Fruit fly (Drosophila melanogaster) whole organism, embryonic: ENCODE data around the gene CG13720.

Source experiments
- Antp ChIP-seq: fragments of 200-800 bp; sonication (Bioruptor generic); optimal IDR thresholded peaks from 3 replicates; lab custom pipeline; 2016; ENCODE audit warnings: missing biosample characterization, missing genetic modification characterization
- Asciz ChIP-seq: fragments of 200-800 bp; sonication (Bioruptor generic); optimal IDR thresholded peaks from 2 replicates; lab custom pipeline; 2017; ENCODE audit warnings: missing biosample characterization, mild to moderate bottlenecking, missing genetic modification characterization, missing genetic modification reagents
- Atf-2 ChIP-seq: fragments of 200-800 bp; sonication (Bioruptor generic); optimal IDR thresholded peaks from 2 replicates; lab custom pipeline; 2016; ENCODE audit warnings: missing biosample characterization, missing genetic modification characterization
- Atf6 ChIP-seq: fragments of 200-800 bp; sonication (Bioruptor generic); IDR thresholded peaks from 2 replicates; pipeline ENCODE4 v1.3.6; 2022; ENCODE audit warnings: missing biosample characterization, missing genetic modification characterization
- Bteb2 ChIP-seq: fragments of 200-800 bp; sonication (Bioruptor generic); optimal IDR thresholded peaks from 2 replicates; lab custom pipeline; 2016; ENCODE audit warnings: missing biosample characterization, missing genetic modification characterization
- CG10147 ChIP-seq: fragments of 200-800 bp; sonication (Bioruptor generic); optimal IDR thresholded peaks from 2 replicates; lab custom pipeline; 2019; ENCODE audit warnings: missing biosample characterization, mild to moderate bottlenecking, missing genetic modification characterization, moderate library complexity
- CG10431 ChIP-seq: fragments of 200-800 bp; sonication (Bioruptor generic); optimal IDR thresholded peaks from 3 replicates; lab custom pipeline; 2018; ENCODE audit warnings: missing biosample characterization, mild to moderate bottlenecking, missing genetic modification characterization
- CG12219 ChIP-seq: fragments of 200-800 bp; sonication (Bioruptor generic); optimal IDR thresholded peaks from 3 replicates; lab custom pipeline; 2018; ENCODE audit warnings: missing biosample characterization, mild to moderate bottlenecking, missing genetic modification characterization
- CG12769 ChIP-seq: fragments of 200-800 bp; sonication (Bioruptor generic); optimal IDR thresholded peaks from 2 replicates; lab custom pipeline; 2019; ENCODE audit warnings: missing biosample characterization, mild to moderate bottlenecking, missing genetic modification characterization, moderate library complexity
- CG14014 ChIP-seq: fragments of 200-800 bp; sonication (Bioruptor generic); IDR thresholded peaks from 2 replicates; pipeline ENCODE4 v1.3.6; 2022; ENCODE audit warnings: missing biosample characterization, missing genetic modification characterization
- CG17361 ChIP-seq: fragments of 200-800 bp; sonication (Bioruptor generic); IDR thresholded peaks from 3 replicates; pipeline ENCODE4 v1.3.6; 2022; ENCODE audit warnings: missing biosample characterization, missing genetic modification characterization
- CG17385 ChIP-seq: fragments of 200-800 bp; sonication (Bioruptor generic); optimal IDR thresholded peaks from 3 replicates; lab custom pipeline; 2018; ENCODE audit warnings: missing biosample characterization, mild to moderate bottlenecking, missing genetic modification characterization
- CG17612 ChIP-seq: fragments of 200-800 bp; sonication (Bioruptor generic); IDR thresholded peaks from 2 replicates; pipeline ENCODE4 v1.3.6; 2022; ENCODE audit warnings: missing biosample characterization, missing genetic modification characterization
- CG18619 ChIP-seq: fragments of 200-800 bp; sonication (Bioruptor generic); optimal IDR thresholded peaks from 3 replicates; lab custom pipeline; 2017; ENCODE audit warnings: missing biosample characterization, mild to moderate bottlenecking, missing genetic modification characterization
- CG2678 ChIP-seq: fragments of 200-800 bp; sonication (Bioruptor generic); optimal IDR thresholded peaks from 3 replicates; lab custom pipeline; 2019; ENCODE audit warnings: missing biosample characterization, mild to moderate bottlenecking, missing genetic modification characterization, moderate library complexity
- CG3847 ChIP-seq: fragments of 200-800 bp; sonication (Bioruptor generic); IDR thresholded peaks from 2 replicates; pipeline ENCODE4 v1.3.6; 2022; ENCODE audit warnings: missing biosample characterization, missing genetic modification characterization
- CG6689 ChIP-seq: fragments of 200-800 bp; sonication (Bioruptor generic); IDR thresholded peaks from 2 replicates; pipeline ENCODE4 v1.3.6; 2022; ENCODE audit warnings: missing biosample characterization, missing genetic modification characterization
- CG8359 ChIP-seq: fragments of 200-800 bp; sonication (Bioruptor generic); optimal IDR thresholded peaks from 2 replicates; lab custom pipeline; 2017; ENCODE audit warnings: missing biosample characterization, mild to moderate bottlenecking, missing genetic modification characterization, borderline replicate concordance
- CG8388 ChIP-seq: fragments of 200-800 bp; sonication (Bioruptor generic); optimal IDR thresholded peaks from 2 replicates; lab custom pipeline; 2019; ENCODE audit warnings: missing biosample characterization, mild to moderate bottlenecking, missing genetic modification characterization, moderate library complexity
- CG8944 ChIP-seq: fragments of 200-800 bp; sonication (Bioruptor generic); optimal IDR thresholded peaks from 3 replicates; lab custom pipeline; 2016; ENCODE audit warnings: missing biosample characterization, missing genetic modification characterization
- CrebB ChIP-seq: fragments of 200-800 bp; sonication (Bioruptor generic); optimal IDR thresholded peaks from 3 replicates; lab custom pipeline; 2018; ENCODE audit warnings: missing biosample characterization, mild to moderate bottlenecking, missing genetic modification characterization
- D19A ChIP-seq: fragments of 200-800 bp; optimal IDR thresholded peaks from 3 replicates; lab custom pipeline; 2019; ENCODE audit warnings: missing biosample characterization, mild to moderate bottlenecking, missing genetic modification characterization, moderate library complexity
- Dfd ChIP-seq, 2 experiments: fragments of >200 bp; optimal IDR thresholded peaks; 2 replicates each; lab custom pipeline; 2017; ENCODE audit warnings: missing biosample characterization in 2 of 2, missing genetic modification characterization in 2 of 2
- HLH4C ChIP-seq: fragments of 200-800 bp; sonication (Bioruptor generic); IDR thresholded peaks from 3 replicates; pipeline ENCODE4 v1.3.6; 2022; ENCODE audit warnings: missing biosample characterization, missing genetic modification characterization; ENCODE audit not compliant: partially characterized antibody
- Max ChIP-seq: fragments of 200-800 bp; sonication (Bioruptor generic); optimal IDR thresholded peaks from 2 replicates; lab custom pipeline; 2016; ENCODE audit warnings: missing biosample characterization, mild to moderate bottlenecking, missing genetic modification characterization
- Trl ChIP-seq, 3 experiments: fragments of >200 bp in 2 of 3; fragments of 200-800 bp in 1 of 3; sonication (Bioruptor generic) in 1 of 3; optimal IDR thresholded peaks; 2 replicates in 1 of 3; 3 replicates in 2 of 3; lab custom pipeline; 2016 to 2017; ENCODE audit warnings: missing biosample characterization in 1 of 3, missing genetic modification characterization in 1 of 3
- Xbp1 ChIP-seq: fragments of 200-800 bp; sonication (Bioruptor generic); optimal IDR thresholded peaks from 3 replicates; lab custom pipeline; 2016; ENCODE audit warnings: missing biosample characterization, mild to moderate bottlenecking, missing genetic modification characterization
- Xrp1 ChIP-seq: fragments of 200-800 bp; sonication (Bioruptor generic); IDR thresholded peaks from 2 replicates; pipeline ENCODE4 v1.3.6; 2022; ENCODE audit warnings: missing biosample characterization, missing genetic modification characterization
- bigmax ChIP-seq: fragments of 200-800 bp; sonication (Bioruptor generic); optimal IDR thresholded peaks from 2 replicates; lab custom pipeline; 2018; ENCODE audit warnings: missing biosample characterization, mild to moderate bottlenecking, missing genetic modification characterization
- cas ChIP-seq: fragments of 200-800 bp; sonication (Bioruptor generic); IDR thresholded peaks from 2 replicates; pipeline ENCODE4 v1.3.6; 2022; ENCODE audit warnings: missing biosample characterization, missing genetic modification characterization
- caup ChIP-seq: fragments of 200-800 bp; sonication (Bioruptor generic); optimal IDR thresholded peaks from 3 replicates; lab custom pipeline; 2017; ENCODE audit warnings: missing biosample characterization, mild to moderate bottlenecking, missing genetic modification characterization, moderate library complexity; ENCODE audit not compliant: severe bottlenecking
- cg ChIP-seq: fragments of 200-800 bp; sonication (Bioruptor generic); optimal IDR thresholded peaks from 3 replicates; lab custom pipeline; 2019; ENCODE audit warnings: missing biosample characterization, mild to moderate bottlenecking, missing genetic modification characterization, moderate library complexity
- chinmo ChIP-seq: fragments of 200-800 bp; sonication (Bioruptor generic); IDR thresholded peaks from 4 replicates; pipeline ENCODE4 v1.3.6; 2022; ENCODE audit warnings: missing biosample characterization, missing genetic modification characterization; ENCODE audit not compliant: partially characterized antibody
- corto ChIP-seq: fragments of 200-800 bp; sonication (Bioruptor generic); optimal IDR thresholded peaks from 2 replicates; lab custom pipeline; 2016; ENCODE audit warnings: missing biosample characterization, mild to moderate bottlenecking, missing genetic modification characterization, moderate library complexity
- crc ChIP-seq: fragments of 200-800 bp; sonication (Bioruptor generic); optimal IDR thresholded peaks from 2 replicates; lab custom pipeline; 2016; ENCODE audit warnings: missing biosample characterization, missing genetic modification characterization
- dmrt99B ChIP-seq: fragments of 200-800 bp; sonication (Bioruptor generic); optimal IDR thresholded peaks from 2 replicates; lab custom pipeline; 2018; ENCODE audit warnings: missing biosample characterization, mild to moderate bottlenecking, missing genetic modification characterization, moderate library complexity
- ewg ChIP-seq: fragments of 200-800 bp; sonication (Bioruptor generic); optimal IDR thresholded peaks from 3 replicates; lab custom pipeline; 2017; ENCODE audit warnings: mild to moderate bottlenecking, missing biosample characterization, missing genetic modification reagents, missing genetic modification characterization
- kay ChIP-seq: fragments of 200-800 bp; sonication (Bioruptor generic); optimal IDR thresholded peaks from 2 replicates; lab custom pipeline; 2016; ENCODE audit warnings: missing biosample characterization, missing genetic modification characterization
- knrl ChIP-seq: fragments of 200-800 bp; sonication (Bioruptor generic); IDR thresholded peaks from 3 replicates; pipeline ENCODE4 v1.3.6; 2022; ENCODE audit warnings: missing biosample characterization, missing genetic modification characterization; ENCODE audit not compliant: partially characterized antibody
- peb ChIP-seq: fragments of 200-800 bp; sonication (Bioruptor generic); IDR thresholded peaks from 2 replicates; pipeline ENCODE4 v1.3.6; 2022; ENCODE audit warnings: missing biosample characterization, missing genetic modification characterization
- pum ChIP-seq: fragments of 200-800 bp; sonication (Bioruptor generic); optimal IDR thresholded peaks from 2 replicates; lab custom pipeline; 2016; ENCODE audit warnings: missing biosample characterization, missing genetic modification characterization
- row ChIP-seq: fragments of 200-800 bp; sonication (Bioruptor generic); IDR thresholded peaks from 3 replicates; pipeline ENCODE4 v1.3.6; 2022; ENCODE audit warnings: missing biosample characterization, missing genetic modification characterization
- salm ChIP-seq: fragments of 200-800 bp; sonication (Bioruptor generic); optimal IDR thresholded peaks from 2 replicates; lab custom pipeline; 2018; ENCODE audit warnings: missing biosample characterization, mild to moderate bottlenecking, missing genetic modification characterization
- sens ChIP-seq: fragments of 200-800 bp; sonication (Bioruptor generic); peaks from one replicate; lab custom pipeline; 2016; ENCODE audit warnings: missing biosample characterization, missing genetic modification characterization
- sr ChIP-seq: fragments of 200-800 bp; sonication (Bioruptor generic); IDR thresholded peaks from 3 replicates; pipeline ENCODE4 v1.3.6; 2022; ENCODE audit warnings: missing biosample characterization, missing genetic modification characterization
- unpg ChIP-seq: fragments of 200-800 bp; sonication (Bioruptor generic); optimal IDR thresholded peaks from 3 replicates; lab custom pipeline; 2018; ENCODE audit warnings: missing biosample characterization, mild to moderate bottlenecking, missing genetic modification characterization, moderate library complexity
- usp ChIP-seq: fragments of >200 bp; optimal IDR thresholded peaks from 2 replicates; lab custom pipeline; 2017; ENCODE audit warnings: missing biosample characterization, missing genetic modification characterization
- vvl ChIP-seq: fragments of 200-800 bp; sonication (Bioruptor generic); IDR thresholded peaks from 2 replicates; pipeline ENCODE4 v1.3.6; 2022; ENCODE audit warnings: missing biosample characterization, missing genetic modification characterization

The CG13720 gene

DNA sequence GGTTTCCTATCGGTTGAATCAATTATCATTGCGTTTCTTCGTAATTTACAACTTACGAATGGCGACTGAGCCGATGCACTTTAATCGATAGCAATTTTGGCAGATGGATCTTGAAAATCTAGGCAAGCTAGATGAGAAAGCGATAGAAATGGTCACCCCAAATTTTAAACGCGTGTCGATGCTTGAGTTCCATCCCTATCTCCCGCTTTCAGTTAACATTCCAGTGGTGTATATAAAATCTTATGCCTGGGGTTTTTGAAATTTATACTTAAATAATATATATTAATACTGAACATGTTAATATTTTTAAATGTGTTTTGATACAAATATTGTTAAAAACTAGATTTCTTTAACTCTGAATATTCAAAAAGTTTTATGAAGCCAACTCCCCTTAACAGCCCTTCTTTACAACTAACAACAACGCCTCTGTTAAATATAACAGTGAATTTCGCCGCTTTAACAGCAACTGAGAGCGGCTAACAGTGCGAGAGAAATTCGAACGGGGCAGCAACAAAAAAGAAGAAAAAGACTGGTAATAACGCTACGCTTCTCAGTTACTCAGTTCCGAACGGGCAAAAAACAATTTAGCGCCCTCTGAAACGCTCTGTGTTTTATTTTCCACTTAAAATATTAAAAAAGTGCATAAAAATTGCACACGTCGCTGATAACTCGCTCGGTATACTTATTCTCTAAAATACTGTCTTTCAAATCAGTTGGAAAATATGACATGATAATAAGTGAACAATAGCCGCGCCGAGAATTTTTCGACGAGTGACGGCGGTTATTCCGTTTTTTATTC is 41.5 kb upstream of the CG13720 start, which contains the start of gene CG11357 (continued):
- TF ChIP-seq caup (GFP tag; lab: Kevin White, UChicago): peak; percentile 98
- TF ChIP-seq Atf6: peak; percentile 99
- peak; percentile 74 for TF ChIP-seq Antp (GFP tag; lab: Kevin White, UChicago)
- TF ChIP-seq CG10147 (GFP tag; lab: Kevin White, UChicago): peak; percentile 99
- peak; percentile 70 for TF ChIP-seq bigmax
- TF ChIP-seq peb (GFP tag; lab: Robert Waterston, UW): peak; percentile 98
- TF ChIP-seq usp (GFP tag; lab: Kevin White, UChicago): no peak
- peak; percentile 97 for TF ChIP-seq D19A
- peak; percentile 90 for TF ChIP-seq CG8359 (GFP tag; lab: Kevin White, UChicago)
- TF ChIP-seq vvl (GFP tag; lab: Robert Waterston, UW): peak; percentile 100
- peak; percentile 100 for TF ChIP-seq Xrp1 (GFP tag; lab: Robert Waterston, UW)
- TF ChIP-seq CG8388: peak; percentile 99
- peak; percentile 98 for TF ChIP-seq cas (GFP tag; lab: Robert Waterston, UW)
- TF ChIP-seq CG18619 (GFP tag; lab: Kevin White, UChicago): peak; percentile 98
- TF ChIP-seq salm: peak; percentile 99
- peak; percentile 89 for TF ChIP-seq sr
- TF ChIP-seq CG12769 (tag; lab: Kevin White, UChicago): peak; percentile 71
- peak; percentile 96 for TF ChIP-seq CG10431
- peak; percentile 99 for TF ChIP-seq CG6689 (GFP tag; lab: Robert Waterston, UW)
- TF ChIP-seq CG17385 (GFP tag; lab: Kevin White, UChicago): peak; percentile 96
- TF ChIP-seq HLH4C (GFP tag; lab: Robert Waterston, UW): peak; percentile 73
- TF ChIP-seq Xbp1 (GFP tag; lab: Kevin White, UChicago): peak; percentile 98
- peak; percentile 96 for TF ChIP-seq CG12219 (GFP tag; lab: Kevin White, UChicago)
- TF ChIP-seq CG17361 (GFP tag; lab: Robert Waterston, UW): peak; percentile 98
- TF ChIP-seq CG3847: peak; percentile 98
- TF ChIP-seq CG8944 (GFP tag; lab: Kevin White, UChicago): peak; percentile 53
- peak; percentile 84 for TF ChIP-seq chinmo
- TF ChIP-seq dmrt99B (tag; lab: Kevin White, UChicago): peak; percentile 99
- peak; percentile 99 for TF ChIP-seq row
- TF ChIP-seq CG2678 (tag; lab: Kevin White, UChicago): peak; percentile 99
- peak; percentile 97 for TF ChIP-seq CG17612
- TF ChIP-seq ewg: peak; percentile 94
- TF ChIP-seq unpg (GFP tag; lab: Kevin White, UChicago): peak; percentile 100
- peak; percentile 98 for TF ChIP-seq Asciz (GFP tag; lab: Kevin White, UChicago)
- peak; percentile 89 for TF ChIP-seq corto (GFP tag; lab: Kevin White, UChicago)
- TF ChIP-seq Atf-2: peak; percentile 62
- peak; percentile 84 to 87 for TF ChIP-seq Trl (optimal IDR thresholded peaks at IDR 0.05; lab: Kevin White, UChicago)
- peak; percentile 80 for TF ChIP-seq Trl (GFP tag; optimal IDR thresholded peaks at IDR 0.05; lab: Kevin White, UChicago)
- TF ChIP-seq Bteb2: peak; percentile 91
- TF ChIP-seq pum (GFP tag; lab: Kevin White, UChicago): peak; percentile 83
- peak; percentile 89 for TF ChIP-seq kay (GFP tag; lab: Kevin White, UChicago)
- peak; percentile 97 for TF ChIP-seq sens (GFP tag; lab: Kevin White, UChicago)
- TF ChIP-seq cg: no peak
- peak; percentile 98 for TF ChIP-seq CrebB
- TF ChIP-seq CG14014 (GFP tag; lab: Robert Waterston, UW): peak; percentile 99
- TF ChIP-seq Dfd (GFP tag; optimal IDR thresholded peaks at IDR 0.05; lab: Kevin White, UChicago): no peak
- peak; percentile 76 for TF ChIP-seq crc (GFP tag; lab: Kevin White, UChicago)
- TF ChIP-seq Max (GFP tag; lab: Kevin White, UChicago): peak; percentile 88
- TF ChIP-seq knrl (GFP tag; lab: Robert Waterston, UW): peak; percentile 81
